Worm (Caenorhabditis elegans): ENCODE results near the gene F58E2.3.

DNA sequence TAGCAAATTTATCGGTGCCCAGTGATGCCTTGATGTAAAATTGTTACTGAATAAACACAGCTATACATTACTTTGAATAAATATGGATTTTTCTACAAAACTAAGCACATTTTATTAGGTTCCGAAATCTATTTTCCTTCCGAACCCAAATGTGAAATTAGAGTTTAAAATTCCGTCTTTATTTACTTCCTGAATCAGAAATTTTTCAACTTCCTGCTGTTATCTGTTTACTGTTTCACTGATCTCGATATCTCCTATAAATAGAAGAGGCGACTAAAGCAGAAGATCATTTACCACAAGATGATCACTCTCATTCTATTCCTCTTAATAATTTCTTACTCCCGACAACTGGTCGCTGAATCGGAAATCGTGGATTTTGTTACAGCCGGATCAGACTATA is 2.5 kb downstream of the F58E2.3 start, which contains the start of gene F58E2.2:
- TF ChIP-seq ceh-16 (tag; optimal IDR thresholded peaks at IDR 0.05): no peak
- TF ChIP-seq ceh-82 (tag; optimal IDR thresholded peaks at IDR 0.05): no peak
- TF ChIP-seq R02D3.7 (tag; optimal IDR thresholded peaks at IDR 0.05): no peak
- TF ChIP-seq nhr-67 (tag; optimal IDR thresholded peaks at IDR 0.05): no peak
- TF ChIP-seq nhr-28 (tag; optimal IDR thresholded peaks at IDR 0.05): no peak
- TF ChIP-seq unc-62 (GFP tag; optimal IDR thresholded peaks at IDR 0.05): no peak
- no peak for TF ChIP-seq zag-1 (tag; optimal IDR thresholded peaks at IDR 0.05)
- TF ChIP-seq elt-1 (tag; optimal IDR thresholded peaks at IDR 0.05): no peak

Data from whole organism, L3 larva.